Worm (Caenorhabditis elegans) whole organism, mixed stage, embryonic: ENCODE measurements around the gene W03C9.2.
A peak's percentile ranks its signal among the peaks of the same experiment; 100 is the strongest.

Experiments used
- M03D4.4 ChIP-seq: sonication (generic microtip); optimal IDR thresholded peaks from 2 replicates; lab custom pipeline; 2017; ENCODE audit warnings: mild to moderate bottlenecking, missing genetic modification characterization, missing compliant biosample characterization
- bed-3 ChIP-seq: fragments of 200-800 bp; sonication (Bioruptor generic); optimal IDR thresholded peaks from 3 replicates; lab custom pipeline; 2018; ENCODE audit warnings: mild to moderate bottlenecking, missing genetic modification characterization, moderate library complexity, missing compliant biosample characterization
- blmp-1 ChIP-seq: fragments of 150-350 bp; optimal IDR thresholded peaks from 2 replicates; lab custom pipeline; 2014; ENCODE audit warnings: missing biosample characterization, missing genetic modification characterization
- ceh-39 ChIP-seq: fragments of 150-350 bp; optimal IDR thresholded peaks from 2 replicates; lab custom pipeline; 2014; ENCODE audit warnings: missing biosample characterization, missing genetic modification characterization
- ceh-43 ChIP-seq: fragments of 200-800 bp; sonication (Bioruptor generic); optimal IDR thresholded peaks from 2 replicates; lab custom pipeline; 2018; ENCODE audit warnings: mild to moderate bottlenecking, missing genetic modification characterization, moderate library complexity, missing compliant biosample characterization
- ceh-83 ChIP-seq: fragments of 200-800 bp; sonication (Bioruptor generic); optimal IDR thresholded peaks from 2 replicates; lab custom pipeline; 2018; ENCODE audit warnings: mild to moderate bottlenecking, missing genetic modification characterization, missing compliant biosample characterization
- ces-1 ChIP-seq: fragments of 150-350 bp; optimal IDR thresholded peaks from 2 replicates; lab custom pipeline; 2014; ENCODE audit warnings: missing biosample characterization, missing genetic modification reagents, missing genetic modification characterization
- cnd-1 ChIP-seq: fragments of 200-800 bp; sonication (Bioruptor generic); optimal IDR thresholded peaks from 2 replicates; lab custom pipeline; 2018; ENCODE audit warnings: mild to moderate bottlenecking, missing genetic modification characterization, missing compliant biosample characterization
- drap-1 ChIP-seq: fragments of 200-800 bp; sonication (Bioruptor generic); optimal IDR thresholded peaks from 3 replicates; lab custom pipeline; 2018; ENCODE audit warnings: mild to moderate bottlenecking, missing genetic modification characterization, missing compliant biosample characterization
- elt-1 ChIP-seq: sonication (generic microtip); optimal IDR thresholded peaks from 2 replicates; lab custom pipeline; 2017; ENCODE audit warnings: missing genetic modification characterization, mild to moderate bottlenecking, missing compliant biosample characterization, antibody characterized with exemption, moderate library complexity, borderline replicate concordance; ENCODE audit not compliant: insufficient read depth
- elt-3 ChIP-seq: fragments of 150-350 bp; optimal IDR thresholded peaks from 2 replicates; lab custom pipeline; 2014; ENCODE audit warnings: missing biosample characterization, missing genetic modification characterization
- flh-1 ChIP-seq: fragments of 200-800 bp; sonication (Bioruptor generic); optimal IDR thresholded peaks from 2 replicates; lab custom pipeline; 2018; ENCODE audit warnings: mild to moderate bottlenecking, missing genetic modification characterization, moderate library complexity, missing compliant biosample characterization
- ham-2 ChIP-seq: fragments of 200-800 bp; sonication (Bioruptor generic); optimal IDR thresholded peaks from 2 replicates; lab custom pipeline; 2018; ENCODE audit warnings: mild to moderate bottlenecking, missing genetic modification characterization, missing compliant biosample characterization
- hlh-1 ChIP-seq: fragments of 150-350 bp; optimal IDR thresholded peaks from 2 replicates; lab custom pipeline; 2014; ENCODE audit warnings: missing biosample characterization, missing genetic modification reagents, missing genetic modification characterization
- lin-32 ChIP-seq: fragments of 200-800 bp; sonication (Bioruptor generic); optimal IDR thresholded peaks from 2 replicates; lab custom pipeline; 2018; ENCODE audit warnings: mild to moderate bottlenecking, missing genetic modification characterization, missing compliant biosample characterization
- lsy-2 ChIP-seq: fragments of 150-350 bp; optimal IDR thresholded peaks from 2 replicates; lab custom pipeline; 2014; ENCODE audit warnings: missing biosample characterization, missing genetic modification characterization
- mep-1 ChIP-seq: fragments of 150-350 bp; optimal IDR thresholded peaks from 2 replicates; lab custom pipeline; 2017; ENCODE audit warnings: missing biosample characterization, missing genetic modification reagents, missing genetic modification characterization, inconsistent platforms
- mls-2 ChIP-seq: sonication (generic microtip); optimal IDR thresholded peaks from 2 replicates; lab custom pipeline; 2016; ENCODE audit warnings: mild to moderate bottlenecking, missing genetic modification characterization, moderate library complexity, missing compliant biosample characterization
- nhr-12 ChIP-seq: fragments of 150-350 bp; optimal IDR thresholded peaks from 2 replicates; lab custom pipeline; 2014; ENCODE audit warnings: missing biosample characterization, missing genetic modification characterization
- nhr-237 ChIP-seq: fragments of 150-350 bp; optimal IDR thresholded peaks from 2 replicates; lab custom pipeline; 2014; ENCODE audit warnings: missing biosample characterization, missing genetic modification characterization
- nhr-28 ChIP-seq: fragments of 150-350 bp; optimal IDR thresholded peaks from 2 replicates; lab custom pipeline; 2014; ENCODE audit warnings: missing biosample characterization, missing genetic modification characterization
- pha-4 ChIP-seq: fragments of 150-350 bp; optimal IDR thresholded peaks from 2 replicates; lab custom pipeline; 2018; ENCODE audit warnings: missing biosample characterization, missing genetic modification reagents, missing genetic modification characterization
- sem-2 ChIP-seq: fragments of 200-800 bp; sonication (Bioruptor generic); optimal IDR thresholded peaks from 2 replicates; lab custom pipeline; 2018; ENCODE audit warnings: mild to moderate bottlenecking, missing genetic modification characterization, missing compliant biosample characterization
- snpc-4 ChIP-seq: fragments of 150-350 bp; optimal IDR thresholded peaks from 2 replicates; lab custom pipeline; 2014; ENCODE audit warnings: missing biosample characterization, missing genetic modification characterization
- sptf-1 ChIP-seq: sonication (generic microtip); optimal IDR thresholded peaks from 2 replicates; lab custom pipeline; 2017; ENCODE audit warnings: mild to moderate bottlenecking, missing genetic modification characterization, moderate library complexity, missing compliant biosample characterization
- tbx-8 ChIP-seq: fragments of 200-800 bp; sonication (Bioruptor generic); optimal IDR thresholded peaks from 2 replicates; lab custom pipeline; 2018; ENCODE audit warnings: mild to moderate bottlenecking, missing genetic modification characterization, moderate library complexity, missing compliant biosample characterization
- unc-120 ChIP-seq: sonication (generic microtip); optimal IDR thresholded peaks from 2 replicates; lab custom pipeline; 2017; ENCODE audit warnings: missing genetic modification characterization, missing compliant biosample characterization; ENCODE audit not compliant: poor library complexity, severe bottlenecking
- unc-39 ChIP-seq: fragments of 150-350 bp; optimal IDR thresholded peaks from 2 replicates; lab custom pipeline; 2014; ENCODE audit warnings: missing biosample characterization, missing genetic modification characterization
- unc-62 ChIP-seq: fragments of 150-350 bp; optimal IDR thresholded peaks from 2 replicates; lab custom pipeline; 2014; ENCODE audit warnings: missing biosample characterization, missing genetic modification reagents, missing genetic modification characterization
- zip-8 ChIP-seq: fragments of 150-350 bp; optimal IDR thresholded peaks from 2 replicates; lab custom pipeline; 2014; ENCODE audit warnings: missing biosample characterization, missing genetic modification characterization
- ztf-11 ChIP-seq: fragments of 150-350 bp; optimal IDR thresholded peaks from 2 replicates; lab custom pipeline; 2014; ENCODE audit warnings: missing biosample characterization, missing genetic modification characterization

The W03C9.2 gene

DNA sequence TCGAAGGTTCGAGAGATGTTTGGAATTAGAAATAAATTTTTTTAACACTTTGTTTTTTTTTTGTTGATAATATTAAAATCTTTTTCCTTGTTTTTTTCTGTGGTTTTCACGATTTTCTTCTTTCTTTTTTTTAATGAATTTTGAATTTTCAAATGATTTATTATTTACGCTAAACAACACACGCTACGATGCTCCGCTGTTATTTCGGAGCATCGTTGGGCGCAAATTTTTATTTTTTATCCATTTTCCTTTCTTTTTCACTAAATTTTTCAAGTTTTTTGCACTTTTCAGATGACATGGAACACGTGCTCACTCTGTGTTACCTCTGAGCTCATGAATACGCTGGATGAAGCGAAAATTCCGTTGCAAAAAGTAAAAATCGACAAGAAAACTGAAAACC, at the start of gene W03C9.2, which contains the start of gene W03C9.1:
Gene W03C9.2, plus strand, starts transcription at position 286 of the 400 bp plus-strand sequence.
Gene W03C9.1, minus strand, starts transcription at position 46 of the 400 bp plus-strand sequence.
- TF ChIP-seq zip-8 = no peak
- no peak for TF ChIP-seq drap-1 (GFP tag; lab: Kevin White, UChicago)
- no peak for TF ChIP-seq unc-62

DNA sequence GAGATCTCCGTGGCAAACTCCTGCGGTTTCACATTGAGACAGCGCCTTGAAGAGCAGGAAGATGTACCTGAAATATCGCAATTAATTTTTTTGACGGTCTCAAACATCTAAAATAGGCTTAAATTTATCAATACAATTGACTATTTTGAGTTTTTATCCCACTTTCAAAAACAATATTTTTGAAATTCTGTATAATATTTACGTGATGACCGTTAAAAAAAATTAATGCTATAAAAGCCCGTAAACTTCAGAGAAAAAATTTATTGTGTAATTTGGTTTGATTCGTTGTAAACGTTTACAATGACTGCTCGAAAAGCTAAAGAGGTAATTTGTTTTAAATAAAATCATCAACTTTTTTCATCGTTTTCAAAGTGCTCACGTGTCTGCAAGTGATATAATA, 47.9 kb upstream of the W03C9.2 start, which contains the start of gene ZK930.7:
Gene ZK930.7, plus strand, starts transcription at position 301 of the 400 bp plus-strand sequence.
- TF ChIP-seq ztf-11 (tag; lab: Kevin White, UChicago) = no peak
- no peak for TF ChIP-seq ceh-39 (tag; lab: Kevin White, UChicago)

DNA sequence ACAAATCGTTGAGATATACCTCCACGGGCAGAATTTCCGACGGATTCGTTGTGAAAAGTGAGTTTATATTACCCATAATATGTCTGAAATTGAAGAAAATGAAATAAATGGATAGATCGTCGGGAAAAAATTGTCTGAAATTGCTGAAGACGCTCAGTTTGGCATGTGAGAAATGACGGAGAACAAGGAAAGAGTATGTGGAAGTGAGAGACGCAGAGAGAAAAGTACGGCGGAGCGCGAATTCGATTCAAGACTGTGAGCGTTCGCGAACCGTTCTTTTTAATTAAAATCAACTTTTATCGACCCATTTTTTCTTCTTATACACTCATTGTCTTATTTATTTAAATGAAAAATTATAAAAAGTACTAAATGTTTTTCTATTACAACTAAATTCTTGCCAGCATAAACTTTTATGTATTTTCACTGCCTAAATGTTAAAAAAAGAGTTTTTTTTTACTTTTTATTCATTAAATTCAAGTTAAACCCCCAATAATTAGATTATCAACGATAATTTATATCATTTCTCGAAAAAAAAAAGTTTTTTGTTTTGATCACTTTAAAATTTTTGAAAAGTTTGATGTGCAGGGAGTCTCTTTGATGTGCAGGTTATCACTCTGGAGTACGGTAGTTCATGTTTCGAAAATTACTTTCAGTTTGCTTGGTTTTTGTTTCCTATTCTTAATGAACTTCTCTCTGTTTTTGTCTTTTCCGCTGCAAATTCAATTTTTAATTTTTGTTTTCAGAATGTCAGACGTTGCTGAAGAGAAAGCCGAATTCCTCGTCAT, 46.2 kb upstream of the W03C9.2 start, which contains the start of the genes vps-15 and hmg-12:
Gene vps-15, minus strand, starts transcription at position 83 of the 785 bp plus-strand sequence.
Gene hmg-12, plus strand, starts transcription at position 744 of the 785 bp plus-strand sequence.
- TF ChIP-seq lin-32 (GFP tag; lab: Kevin White, UChicago) (no peak), lsy-2 (tag; lab: Kevin White, UChicago) (peak; percentile 87)

DNA sequence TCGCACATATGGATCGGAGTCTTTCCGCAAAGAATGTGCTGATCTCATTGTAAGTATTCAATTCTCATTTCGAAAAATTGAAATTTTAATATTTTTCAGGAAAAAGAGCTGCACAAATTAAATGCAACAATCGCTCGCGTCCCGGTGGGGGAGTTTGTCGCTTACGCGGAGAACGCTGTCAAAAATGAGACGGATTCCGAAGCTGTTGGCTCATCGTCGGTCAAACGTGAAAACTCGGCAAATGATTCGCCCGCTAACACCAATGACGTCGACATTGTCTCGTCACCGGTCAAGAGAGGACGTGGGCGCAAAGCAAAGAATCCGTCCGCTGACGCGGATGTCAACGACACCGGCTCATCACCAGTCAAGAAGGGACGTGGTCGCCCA, 45.6 kb upstream of the W03C9.2 start:
- no peak for TF ChIP-seq sem-2
- no peak for TF ChIP-seq snpc-4 (tag; lab: Kevin White, UChicago)
- no peak for TF ChIP-seq pha-4 (tag; lab: Kevin White, UChicago)
- no peak for TF ChIP-seq unc-39 (tag; lab: Kevin White, UChicago)
- TF ChIP-seq nhr-12 (tag; lab: Kevin White, UChicago) = no peak
- TF ChIP-seq elt-3 (tag; lab: Kevin White, UChicago) = no peak
- no peak for TF ChIP-seq hlh-1 (tag; lab: Kevin White, UChicago)
- TF ChIP-seq nhr-237 (tag; lab: Kevin White, UChicago) = no peak
- no peak for TF ChIP-seq bed-3
- no peak for TF ChIP-seq ces-1 (GFP tag; lab: Kevin White, UChicago)
- TF ChIP-seq unc-62 = no peak
- no peak for TF ChIP-seq flh-1 (GFP tag; lab: Kevin White, UChicago)
- TF ChIP-seq ceh-39 (tag; lab: Kevin White, UChicago) = no peak
- no peak for TF ChIP-seq mep-1

DNA sequence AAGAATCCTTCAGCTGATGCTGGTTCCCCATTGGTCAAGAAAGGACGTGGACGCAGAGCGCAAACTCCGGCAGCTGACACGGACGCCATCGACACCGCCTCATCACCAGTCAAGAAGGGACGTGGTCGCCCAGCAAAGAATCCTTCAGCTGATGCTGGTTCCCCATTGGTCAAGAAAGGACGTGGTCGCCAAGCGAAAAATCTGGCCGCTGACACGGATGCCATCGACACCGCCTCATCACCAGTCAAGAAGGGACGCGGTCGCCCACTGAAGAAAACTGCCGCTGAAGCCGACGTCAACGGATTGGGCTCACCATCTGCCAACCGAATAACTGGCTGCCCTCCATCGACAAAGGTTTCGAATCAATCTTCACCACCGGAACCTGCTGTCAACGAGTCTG, 45.2 kb upstream of the W03C9.2 start:
- TF ChIP-seq elt-3 (tag; lab: Kevin White, UChicago) = no peak
- no peak for TF ChIP-seq ham-2 (GFP tag; lab: Kevin White, UChicago)
- no peak for TF ChIP-seq unc-62
- TF ChIP-seq ceh-43 = no peak
- no peak for TF ChIP-seq tbx-8 (GFP tag; lab: Kevin White, UChicago)
- no peak for TF ChIP-seq unc-120 (tag; lab: Kevin White, UChicago)
- no peak for TF ChIP-seq hlh-1 (tag; lab: Kevin White, UChicago)

DNA sequence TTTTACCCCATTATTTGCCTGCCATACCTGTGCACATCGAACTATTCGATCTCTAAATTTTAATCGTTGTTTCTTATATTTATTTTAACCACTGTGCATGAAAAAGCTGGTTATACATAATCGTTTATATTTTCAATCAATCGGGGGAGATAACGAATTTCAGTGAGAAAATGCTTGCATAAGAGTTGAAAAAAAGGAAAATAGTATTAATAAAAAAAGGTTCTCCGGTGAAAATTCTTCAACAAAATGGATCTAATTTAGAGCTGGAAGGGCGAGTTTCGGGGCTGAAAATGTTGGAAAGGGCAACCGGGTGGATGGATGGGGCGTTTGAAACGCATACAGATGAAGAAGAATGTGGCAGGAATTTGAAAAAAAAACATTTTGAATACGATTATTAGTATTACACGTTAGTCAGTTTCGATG, 44.6 kb upstream of the W03C9.2 start:
- TF ChIP-seq nhr-28 (tag; lab: Kevin White, UChicago) (no peak), cnd-1 (no peak), nhr-237 (tag; lab: Kevin White, UChicago) (no peak), pha-4 (tag; lab: Kevin White, UChicago) (no peak), nhr-12 (tag; lab: Kevin White, UChicago) (no peak), M03D4.4 (tag; lab: Kevin White, UChicago) (no peak), snpc-4 (tag; lab: Kevin White, UChicago) (no peak), sem-2 (no peak), tbx-8 (GFP tag; lab: Kevin White, UChicago) (no peak), zip-8 (no peak), ceh-83 (GFP tag; lab: Kevin White, UChicago) (no peak), unc-120 (tag; lab: Kevin White, UChicago) (no peak), ztf-11 (tag; lab: Kevin White, UChicago) (no peak), elt-1 (tag; lab: Kevin White, UChicago) (no peak), blmp-1 (tag; lab: Kevin White, UChicago) (no peak), mls-2 (tag; lab: Kevin White, UChicago) (no peak), sptf-1 (tag; lab: Kevin White, UChicago) (no peak)
